Comparison of ENCODE assay signal across 2 worm cellular contexts in genomic region chrIII:2598491-2599065, ce11.
A peak's percentile ranks its signal among the peaks of the same experiment; 100 is the strongest.
TF ChIP-seq lines count a peak whose summit lies in the region.

No protein-coding gene starts in this region.

TF ChIP-seq in whole organism, L4 larva, 104 proteins besides CTCF, POLR2A, EP300 and RAD21:
- TF ChIP-seq daf-19 (GFP tag; conservative IDR thresholded peaks at IDR 0.05; lab: Robert Waterston, UW) (no peak), zip-2 (tag; optimal IDR thresholded peaks at IDR 0.05; lab: Kevin White, UChicago) (no peak), hmg-1.1 (GFP tag; IDR thresholded peaks at IDR 0.05; lab: Robert Waterston, UW) (no peak), Y48G9A.11 (GFP tag; IDR thresholded peaks at IDR 0.05; lab: Robert Waterston, UW) (0 out of 2 replicates have a peak, but pooled peaks have one; percentile 42), unc-130 (GFP tag; optimal IDR thresholded peaks at IDR 0.05; lab: Kevin White, UChicago) (peak; percentile 33), nhr-41 (GFP tag; IDR thresholded peaks at IDR 0.05; lab: Robert Waterston, UW) (no peak), attf-4 (tag; optimal IDR thresholded peaks at IDR 0.05; lab: Kevin White, UChicago) (no peak), T20F7.1 (GFP tag; optimal IDR thresholded peaks at IDR 0.05; lab: Kevin White, UChicago) (no peak), F49E8.2 (tag; optimal IDR thresholded peaks at IDR 0.05; lab: Kevin White, UChicago; ENCODE audit: borderline replicate concordance) (peak; percentile 76), lin-38 (GFP tag; IDR thresholded peaks at IDR 0.05; lab: Robert Waterston, UW) (peak; percentile 60)
TF ChIP-seq in whole organism, L4 larva: peak in this region for 4.

TF ChIP-seq in whole organism, young adult, 124 proteins besides CTCF, POLR2A, EP300 and RAD21:
- TF ChIP-seq nfyb-1 (GFP tag; IDR thresholded peaks at IDR 0.05; lab: Robert Waterston, UW) (peak; percentile 61; the same call in 1 of the 2 replicates), K12H6.12 (tag; optimal IDR thresholded peaks at IDR 0.05; lab: Kevin White, UChicago) (no peak), athp-1 (tag; optimal IDR thresholded peaks at IDR 0.05; lab: Kevin White, UChicago) (peak; percentile 26), ztf-26 (tag; optimal IDR thresholded peaks at IDR 0.05; lab: Kevin White, UChicago) (no peak), ceh-79 (tag; optimal IDR thresholded peaks at IDR 0.05; lab: Kevin White, UChicago) (no peak), ZK185.1 (tag; optimal IDR thresholded peaks at IDR 0.05; lab: Kevin White, UChicago; ENCODE audit: poor library complexity, severe bottlenecking) (no peak), pbrm-1 (GFP tag; IDR thresholded peaks at IDR 0.05; lab: Robert Waterston, UW) (no peak), tbp1 (GFP tag; optimal IDR thresholded peaks at IDR 0.05; lab: Kevin White, UChicago) (no peak), lin-54 (GFP tag; optimal IDR thresholded peaks at IDR 0.05; lab: Kevin White, UChicago) (peak; percentile 64), F23B12.7 (tag; optimal IDR thresholded peaks at IDR 0.05; lab: Kevin White, UChicago; ENCODE audit: insufficient read depth) (no peak), sea-2 (GFP tag; IDR thresholded peaks at IDR 0.05; lab: Robert Waterston, UW) (no peak), Y67H2A.10 (GFP tag; conservative IDR thresholded peaks at IDR 0.05; lab: Robert Waterston, UW) (no peak), lin-35 (GFP tag; optimal IDR thresholded peaks at IDR 0.05; lab: Kevin White, UChicago) (no peak), lir-1 (GFP tag; conservative IDR thresholded peaks at IDR 0.05; lab: Robert Waterston, UW) (no peak), madf-3 (GFP tag; IDR thresholded peaks at IDR 0.05; lab: Robert Waterston, UW) (no peak), hmg-20 (GFP tag; IDR thresholded peaks at IDR 0.05; lab: Robert Waterston, UW) (no peak), rpc-1 (optimal IDR thresholded peaks at IDR 0.05; lab: Kevin White, UChicago) (no peak), rpc-1 (tag; optimal IDR thresholded peaks at IDR 0.05; lab: Kevin White, UChicago) (no peak), pha-4 (tag; optimal IDR thresholded peaks at IDR 0.05; lab: Kevin White, UChicago) (no peak), efl-1 (GFP tag; optimal IDR thresholded peaks at IDR 0.05; lab: Kevin White, UChicago) (peak; percentile 19), F37B4.10 (GFP tag; IDR thresholded peaks at IDR 0.05; lab: Robert Waterston, UW) (no peak), rcor-1 (GFP tag; IDR thresholded peaks at IDR 0.05; lab: Robert Waterston, UW) (peak; percentile 33; the same call in 1 of the 2 replicates), unc-130 (GFP tag; optimal IDR thresholded peaks at IDR 0.05; lab: Kevin White, UChicago) (no peak), dox-1 (GFP tag; IDR thresholded peaks at IDR 0.05; lab: Robert Waterston, UW) (no peak), ekl-4 (GFP tag; IDR thresholded peaks at IDR 0.05; lab: Robert Waterston, UW) (no peak), zim-3 (tag; optimal IDR thresholded peaks at IDR 0.05; lab: Kevin White, UChicago) (no peak), lin-26 (GFP tag; IDR thresholded peaks at IDR 0.05; lab: Robert Waterston, UW) (no peak), let-526 (GFP tag; IDR thresholded peaks at IDR 0.05; lab: Robert Waterston, UW) (no peak), sptf-2 (GFP tag; optimal IDR thresholded peaks at IDR 0.05; lab: Kevin White, UChicago) (no peak), attf-3 (GFP tag; conservative IDR thresholded peaks at IDR 0.05; lab: Robert Waterston, UW) (no peak), F39B2.1 (GFP tag; IDR thresholded peaks at IDR 0.05; lab: Robert Waterston, UW) (no peak), C17E4.6 (GFP tag; IDR thresholded peaks at IDR 0.05; lab: Robert Waterston, UW) (0 out of 2 replicates have a peak, but pooled peaks have one; percentile 26), mxl-1 (tag; optimal IDR thresholded peaks at IDR 0.05; lab: Kevin White, UChicago) (no peak), F22D6.2 (tag; optimal IDR thresholded peaks at IDR 0.05; lab: Kevin White, UChicago) (no peak), xnd-1 (tag; optimal IDR thresholded peaks at IDR 0.05; lab: Kevin White, UChicago) (peak; percentile 77), aptf-3 (GFP tag; IDR thresholded peaks at IDR 0.05; lab: Robert Waterston, UW) (no peak), nhr-27 (tag; optimal IDR thresholded peaks at IDR 0.05; lab: Kevin White, UChicago) (no peak), nhr-80 (tag; optimal IDR thresholded peaks at IDR 0.05; lab: Kevin White, UChicago) (no peak), hsf-1 (GFP tag; IDR thresholded peaks at IDR 0.05; lab: Robert Waterston, UW) (no peak), madf-8 (GFP tag; conservative IDR thresholded peaks at IDR 0.05; lab: Robert Waterston, UW) (peak; percentile 64), ztf-28 (GFP tag; IDR thresholded peaks at IDR 0.05; lab: Robert Waterston, UW) (no peak), ceh-100 (GFP tag; IDR thresholded peaks at IDR 0.05; lab: Robert Waterston, UW) (no peak), nhr-120 (GFP tag; IDR thresholded peaks at IDR 0.05; lab: Robert Waterston, UW) (no peak), B0261.1 (tag; optimal IDR thresholded peaks at IDR 0.05; lab: Kevin White, UChicago) (no peak), ztf-18 (tag; optimal IDR thresholded peaks at IDR 0.05; lab: Kevin White, UChicago) (peak; percentile 85), F33H1.4 (GFP tag; IDR thresholded peaks at IDR 0.05; lab: Robert Waterston, UW) (peak; percentile 92), unc-62 (GFP tag; optimal IDR thresholded peaks at IDR 0.05; lab: Kevin White, UChicago) (no peak), Y53G8AR.9 (GFP tag; conservative IDR thresholded peaks at IDR 0.05; lab: Robert Waterston, UW) (no peak), cebp-2 (GFP tag; IDR thresholded peaks at IDR 0.05; lab: Robert Waterston, UW) (no peak), him-1 (tag; optimal IDR thresholded peaks at IDR 0.05; lab: Kevin White, UChicago) (no peak), ceh-27 (GFP tag; optimal IDR thresholded peaks at IDR 0.05; lab: Kevin White, UChicago) (no peak), Y95B8A.8 (GFP tag; IDR thresholded peaks at IDR 0.05; lab: Robert Waterston, UW) (no peak), madf-10 (tag; optimal IDR thresholded peaks at IDR 0.05; lab: Kevin White, UChicago) (no peak), hrde-1 (tag; optimal IDR thresholded peaks at IDR 0.05; lab: Kevin White, UChicago; ENCODE audit: borderline replicate concordance) (peak; percentile 53), mcd-1 (GFP tag; IDR thresholded peaks at IDR 0.05; lab: Robert Waterston, UW) (peak; percentile 44; the same call in 1 of the 2 replicates), F49E8.2 (tag; optimal IDR thresholded peaks at IDR 0.05; lab: Kevin White, UChicago; ENCODE audit: insufficient read depth) (peak; percentile 10), ceh-58 (GFP tag; IDR thresholded peaks at IDR 0.05; lab: Robert Waterston, UW) (no peak), bed-1 (GFP tag; IDR thresholded peaks at IDR 0.05; lab: Robert Waterston, UW) (no peak), Y53F4B.3 (GFP tag; IDR thresholded peaks at IDR 0.05; lab: Robert Waterston, UW) (no peak), gei-17 (GFP tag; optimal IDR thresholded peaks at IDR 0.05; lab: Kevin White, UChicago) (no peak), ztf-3 (GFP tag; optimal IDR thresholded peaks at IDR 0.05; lab: Kevin White, UChicago) (no peak), ztf-22 (GFP tag; optimal IDR thresholded peaks at IDR 0.05; lab: Kevin White, UChicago) (no peak), F57A8.1 (GFP tag; optimal IDR thresholded peaks at IDR 0.05; lab: Kevin White, UChicago) (no peak), let-607 (tag; optimal IDR thresholded peaks at IDR 0.05; lab: Kevin White, UChicago) (no peak), chd-7 (tag; optimal IDR thresholded peaks at IDR 0.05; lab: Kevin White, UChicago) (no peak), ama-1 (optimal IDR thresholded peaks at IDR 0.05; lab: Kevin White, UChicago) (no peak), ama-1 (GFP tag; optimal IDR thresholded peaks at IDR 0.05; lab: Kevin White, UChicago) (no peak), mel-28 (tag; optimal IDR thresholded peaks at IDR 0.05; lab: Kevin White, UChicago; ENCODE audit: borderline replicate concordance) (no peak), snpc-3.4 (tag; optimal IDR thresholded peaks at IDR 0.05; lab: Kevin White, UChicago) (peak; percentile 72), ets-4 (GFP tag; optimal IDR thresholded peaks at IDR 0.05; lab: Kevin White, UChicago) (no peak), F10E7.11 (tag; optimal IDR thresholded peaks at IDR 0.05; lab: Kevin White, UChicago) (no peak), B0336.3 (GFP tag; IDR thresholded peaks at IDR 0.05; lab: Robert Waterston, UW) (peak; percentile 65; the same call in 1 of the 2 replicates), egl-18 (GFP tag; IDR thresholded peaks at IDR 0.05; lab: Robert Waterston, UW) (no peak), tbx-9 (tag; optimal IDR thresholded peaks at IDR 0.05; lab: Kevin White, UChicago; ENCODE audit: borderline replicate concordance) (no peak), madf-6 (GFP tag; IDR thresholded peaks at IDR 0.05; lab: Robert Waterston, UW) (peak; percentile 83), D2030.7 (GFP tag; IDR thresholded peaks at IDR 0.05; lab: Robert Waterston, UW) (peak; percentile 53), ceh-91 (GFP tag; IDR thresholded peaks at IDR 0.05; lab: Robert Waterston, UW) (peak; percentile 56), attf-5 (GFP tag; optimal IDR thresholded peaks at IDR 0.05; lab: Kevin White, UChicago) (no peak), B0019.2 (GFP tag; conservative IDR thresholded peaks at IDR 0.05; lab: Robert Waterston, UW) (no peak), F57C9.4 (tag; optimal IDR thresholded peaks at IDR 0.05; lab: Kevin White, UChicago) (no peak), tlf-1 (GFP tag; optimal IDR thresholded peaks at IDR 0.05; lab: Kevin White, UChicago) (peak; percentile 41), snpc-1.1 (tag; optimal IDR thresholded peaks at IDR 0.05; lab: Kevin White, UChicago; ENCODE audit: insufficient read depth) (peak; percentile 26), attf-6 (GFP tag; IDR thresholded peaks at IDR 0.05; lab: Robert Waterston, UW) (no peak), lsl-1 (GFP tag; optimal IDR thresholded peaks at IDR 0.05; lab: Kevin White, UChicago) (peak; percentile 97), repo-1 (tag; optimal IDR thresholded peaks at IDR 0.05; lab: Kevin White, UChicago) (no peak)

Comparison
In these comparisons a context has a peak if more than half of its experiments do, and no peak if none do; other contexts are left out.
1. Of the 7 proteins assayed by ChIP-seq in both whole organism, young adult and whole organism, L4 larva: peak only in whole organism, young adult: none; only in whole organism, L4 larva: unc-130; in both: F49E8.2; in neither: 5.